Fruit fly (Drosophila melanogaster) ovary, adult (tissue): ENCODE measurements around the gene CG18675.

Experiments
- CG17801 ChIP-seq: fragments of 200-800 bp; optimal IDR thresholded peaks from 2 replicates; lab custom pipeline; 2019; ENCODE audit warnings: missing biosample characterization, mild to moderate bottlenecking, missing genetic modification characterization, moderate library complexity; ENCODE audit not compliant: partially characterized antibody

The CG18675 gene

dm6 chr3L:4173584-4173983 is at the start of gene CG18675:
Gene CG18675 (plus strand): TSS chr3L:4173884.
- no peak for TF ChIP-seq CG17801 (GFP tag; lab: Kevin White, UChicago)

dm6 chr3L:4125709-4126108 is 48.0 kb upstream of the CG18675 start:
- no peak for TF ChIP-seq CG17801 (GFP tag; lab: Kevin White, UChicago)

- TF ChIP-seq CG17801 (GFP tag; lab: Kevin White, UChicago) = no peak
Observed at dm6 chr3L:4128579-4128978, 45.1 kb upstream of the CG18675 start.

- no peak for TF ChIP-seq CG17801 (GFP tag; lab: Kevin White, UChicago)
Observed at dm6 chr3L:4130743-4131142, 42.9 kb upstream of the CG18675 start.

- no peak for TF ChIP-seq CG17801 (GFP tag; lab: Kevin White, UChicago)
Observed at dm6 chr3L:4132585-4132984, 41.1 kb upstream of the CG18675 start.

dm6 chr3L:4133724-4134678 is 39.7 kb upstream of the CG18675 start, which contains the start of gene ens:
Gene ens (minus strand): TSS chr3L:4134550.
- TF ChIP-seq CG17801 (GFP tag; lab: Kevin White, UChicago) = peak; percentile 35

- no peak for TF ChIP-seq CG17801 (GFP tag; lab: Kevin White, UChicago)
Observed at dm6 chr3L:4135857-4136256, 37.8 kb upstream of the CG18675 start, which contains the start of gene RfC4. Gene RfC4 (minus strand): TSS chr3L:4136038.

dm6 chr3L:4138804-4139521 is 34.7 kb upstream of the CG18675 start, which contains the start of the genes Rop and Ras64B:
Gene Rop (minus strand): TSS chr3L:4138996.
Gene Ras64B (plus strand): TSS chr3L:4139076.
- TF ChIP-seq CG17801 (GFP tag; lab: Kevin White, UChicago) = peak; percentile 64

dm6 chr3L:4141167-4141566 is 32.5 kb upstream of the CG18675 start, which contains the start of gene Akh:
Gene Akh (plus strand): TSS chr3L:4141467.
- no peak for TF ChIP-seq CG17801 (GFP tag; lab: Kevin White, UChicago)

dm6 chr3L:4142064-4142463 is 31.6 kb upstream of the CG18675 start, which contains the start of gene CG32260:
Gene CG32260 (plus strand): TSS chr3L:4142364.
- TF ChIP-seq CG17801 (GFP tag; lab: Kevin White, UChicago) = no peak

- TF ChIP-seq CG17801 (GFP tag; lab: Kevin White, UChicago) = no peak
Observed at dm6 chr3L:4145229-4145628, 28.5 kb upstream of the CG18675 start.

- TF ChIP-seq CG17801 (GFP tag; lab: Kevin White, UChicago) = no peak
Observed at dm6 chr3L:4148406-4148975, 25.2 kb upstream of the CG18675 start, which contains the start of gene CG1299. Gene CG1299 (plus strand): TSS chr3L:4148696.

- no peak for TF ChIP-seq CG17801 (GFP tag; lab: Kevin White, UChicago)
Observed at dm6 chr3L:4157852-4158251, 15.8 kb upstream of the CG18675 start.

dm6 chr3L:4158361-4158760 is 15.3 kb upstream of the CG18675 start:
- TF ChIP-seq CG17801 (GFP tag; lab: Kevin White, UChicago) = no peak

- TF ChIP-seq CG17801 (GFP tag; lab: Kevin White, UChicago) = no peak
Observed at dm6 chr3L:4159264-4159663, 14.4 kb upstream of the CG18675 start.
